Worm (Caenorhabditis elegans) whole organism, L4 larva: ENCODE data around the gene R52.5.

Experiments used
- F44E2.7 ChIP-seq: fragments of 200-800 bp; sonication (Bioruptor generic); IDR thresholded peaks from 2 replicates; pipeline ENCODE4 v2.1.2; 2022; ENCODE audit warnings: missing genetic modification characterization, missing compliant biosample characterization
- T20F7.1 ChIP-seq: fragments of 200-800 bp; sonication (Bioruptor generic); optimal IDR thresholded peaks from 2 replicates; lab custom pipeline; 2018; ENCODE audit warnings: mild to moderate bottlenecking, missing genetic modification characterization, missing compliant biosample characterization
- Y75B8A.6 ChIP-seq: fragments of 200-800 bp; sonication (Bioruptor generic); IDR thresholded peaks from 2 replicates; pipeline ENCODE4 v1.3.6; 2022; ENCODE audit warnings: missing genetic modification reagents, missing genetic modification characterization, missing compliant biosample characterization
- ZK337.2 ChIP-seq: fragments of 200-800 bp; sonication (Bioruptor generic); IDR thresholded peaks from 2 replicates; pipeline ENCODE4 v1.3.6; 2022; ENCODE audit warnings: missing genetic modification reagents, missing genetic modification characterization, missing compliant biosample characterization
- ZK546.5 ChIP-seq, 2 experiments: sonication (generic microtip); optimal IDR thresholded peaks; 2 replicates each; lab custom pipeline; 2017; ENCODE audit warnings: missing biosample characterization in 2 of 2, missing genetic modification characterization in 2 of 2
- aha-1 ChIP-seq: fragments of 150-350 bp; peaks from one replicate; lab custom pipeline; 2014; ENCODE audit warnings: missing biosample characterization, missing genetic modification characterization
- ceh-20 ChIP-seq: fragments of 200-800 bp; sonication (Bioruptor generic); IDR thresholded peaks from 2 replicates; pipeline ENCODE4 v1.3.6; 2022; ENCODE audit warnings: missing genetic modification reagents, missing genetic modification characterization, missing compliant biosample characterization
- ceh-44 ChIP-seq: fragments of 200-800 bp; sonication (Bioruptor generic); IDR thresholded peaks from 2 replicates; pipeline ENCODE4 v1.3.6; 2022; ENCODE audit warnings: missing genetic modification reagents, missing genetic modification characterization, missing compliant biosample characterization
- ceh-62 ChIP-seq: sonication (generic microtip); optimal IDR thresholded peaks from 2 replicates; lab custom pipeline; 2017; ENCODE audit warnings: missing biosample characterization, missing genetic modification characterization
- cey-2 ChIP-seq: sonication (generic microtip); optimal IDR thresholded peaks from 3 replicates; lab custom pipeline; 2017; ENCODE audit warnings: missing genetic modification characterization, mild to moderate bottlenecking, missing compliant biosample characterization, antibody characterized with exemption, borderline replicate concordance; ENCODE audit not compliant: insufficient read depth
- dmd-8 ChIP-seq: fragments of 200-800 bp; sonication (Bioruptor generic); IDR thresholded peaks from 2 replicates; pipeline ENCODE4 v1.3.6; 2022; ENCODE audit warnings: missing genetic modification characterization, missing compliant biosample characterization
- duxl-1 ChIP-seq: sonication (generic microtip); optimal IDR thresholded peaks from 2 replicates; lab custom pipeline; 2016; ENCODE audit warnings: mild to moderate bottlenecking, missing genetic modification characterization, moderate library complexity, missing compliant biosample characterization; ENCODE audit not compliant: poor library complexity
- egl-43 ChIP-seq: fragments of 200-800 bp; sonication (Bioruptor generic); IDR thresholded peaks from 2 replicates; pipeline ENCODE4 v1.3.6; 2022; ENCODE audit warnings: missing genetic modification reagents, missing genetic modification characterization, missing compliant biosample characterization
- hlh-30 ChIP-seq: sonication (generic microtip); optimal IDR thresholded peaks from 2 replicates; lab custom pipeline; 2017; ENCODE audit warnings: antibody characterized with exemption, mild to moderate bottlenecking, missing genetic modification characterization, missing compliant biosample characterization; ENCODE audit not compliant: insufficient read depth
- lim-7 ChIP-seq: fragments of 200-800 bp; sonication (Bioruptor generic); IDR thresholded peaks from 2 replicates; pipeline ENCODE4 v1.3.6; 2022; ENCODE audit warnings: missing genetic modification characterization, missing compliant biosample characterization
- lin-15B ChIP-seq: fragments of 150-350 bp; sonication (generic microtip); optimal IDR thresholded peaks from 3 replicates; lab custom pipeline; 2014; ENCODE audit warnings: missing biosample characterization, missing genetic modification characterization
- lin-29 ChIP-seq: fragments of 200-800 bp; sonication (Bioruptor generic); IDR thresholded peaks from 2 replicates; pipeline ENCODE4 v1.3.6; 2022; ENCODE audit warnings: missing genetic modification reagents, missing genetic modification characterization, missing compliant biosample characterization
- lin-38 ChIP-seq: fragments of 200-800 bp; sonication (Bioruptor generic); IDR thresholded peaks from 2 replicates; pipeline ENCODE4 v1.3.6; 2022; ENCODE audit warnings: missing genetic modification reagents, missing genetic modification characterization, missing compliant biosample characterization
- lsy-2 ChIP-seq, 2 experiments: fragments of 150-350 bp in 1 of 2; sonication (generic microtip) in 1 of 2; optimal IDR thresholded peaks; 2 replicates each; lab custom pipeline; 2014 to 2017; ENCODE audit warnings: missing biosample characterization in 2 of 2, missing genetic modification characterization in 2 of 2
- madf-9 ChIP-seq: fragments of 200-800 bp; sonication (Bioruptor generic); conservative IDR thresholded peaks from 2 replicates; pipeline ENCODE4 v1.3.6; 2022; ENCODE audit warnings: missing genetic modification reagents, missing genetic modification characterization, missing compliant biosample characterization
- mdt-29 ChIP-seq: fragments of 200-800 bp; sonication (Bioruptor generic); IDR thresholded peaks from 2 replicates; pipeline ENCODE4 v1.3.6; 2022; ENCODE audit warnings: missing genetic modification reagents, missing genetic modification characterization, missing compliant biosample characterization
- mep-1 ChIP-seq: fragments of 150-350 bp; sonication (generic microtip); optimal IDR thresholded peaks from 3 replicates; lab custom pipeline; 2014; ENCODE audit warnings: missing biosample characterization, missing genetic modification characterization
- mxl-3 ChIP-seq: fragments of 200-800 bp; sonication (Bioruptor generic); optimal IDR thresholded peaks from 2 replicates; lab custom pipeline; 2018; ENCODE audit warnings: mild to moderate bottlenecking, missing genetic modification characterization, missing compliant biosample characterization
- nhr-111 ChIP-seq: fragments of 200-800 bp; sonication (Bioruptor generic); optimal IDR thresholded peaks from 2 replicates; lab custom pipeline; 2018; ENCODE audit warnings: mild to moderate bottlenecking, missing genetic modification characterization, missing compliant biosample characterization
- nhr-25 ChIP-seq: sonication (generic microtip); optimal IDR thresholded peaks from 2 replicates; lab custom pipeline; 2017; ENCODE audit warnings: missing genetic modification characterization, mild to moderate bottlenecking, missing compliant biosample characterization, antibody characterized with exemption, moderate library complexity, borderline replicate concordance; ENCODE audit not compliant: insufficient read depth
- nhr-77 ChIP-seq: fragments of 150-350 bp; optimal IDR thresholded peaks from 2 replicates; lab custom pipeline; 2014; ENCODE audit warnings: missing biosample characterization, missing genetic modification characterization
- php-3 ChIP-seq: fragments of 200-800 bp; sonication (Bioruptor generic); IDR thresholded peaks from 2 replicates; pipeline ENCODE4 v1.3.6; 2022; ENCODE audit warnings: missing genetic modification reagents, missing genetic modification characterization, missing compliant biosample characterization
- snpc-1.2 ChIP-seq: fragments of 200-800 bp; sonication (Bioruptor generic); IDR thresholded peaks from 2 replicates; pipeline ENCODE4 v1.3.6; 2022; ENCODE audit warnings: missing genetic modification reagents, missing genetic modification characterization, missing compliant biosample characterization
- spr-3 ChIP-seq: fragments of 200-800 bp; sonication (Bioruptor generic); optimal IDR thresholded peaks from 2 replicates; lab custom pipeline; 2018; ENCODE audit warnings: mild to moderate bottlenecking, missing genetic modification characterization, missing compliant biosample characterization
- tag-97 ChIP-seq: fragments of 200-800 bp; sonication (Bioruptor generic); IDR thresholded peaks from 2 replicates; pipeline ENCODE4 v1.3.6; 2022; ENCODE audit warnings: missing genetic modification characterization, missing compliant biosample characterization
- tra-1 ChIP-seq: fragments of 200-800 bp; sonication (Bioruptor generic); IDR thresholded peaks from 2 replicates; pipeline ENCODE4 v1.3.6; 2022; ENCODE audit warnings: missing genetic modification reagents, missing genetic modification characterization, missing compliant biosample characterization
- unc-62 ChIP-seq, 3 experiments: fragments of 150-350 bp in 1 of 3; sonication (generic microtip); optimal IDR thresholded peaks in 2 of 3; peaks in 1 of 3; 1 replicate in 1 of 3; 2 replicates in 2 of 3; lab custom pipeline; 2014 to 2017; ENCODE audit warnings: missing biosample characterization in 3 of 3, missing genetic modification characterization in 3 of 3, missing genetic modification reagents in 3 of 3, missing genotype in 1 of 3
- zfp-3 ChIP-seq: fragments of 200-800 bp; sonication (Bioruptor generic); conservative IDR thresholded peaks from 2 replicates; pipeline ENCODE4 v1.3.6; 2022; ENCODE audit warnings: missing genetic modification reagents, missing genetic modification characterization, missing compliant biosample characterization
- ztf-11 ChIP-seq: fragments of 150-350 bp; optimal IDR thresholded peaks from 2 replicates; lab custom pipeline; 2014; ENCODE audit warnings: missing biosample characterization, missing genetic modification characterization

Gene R52.5

ce11 chrII:2076467-2076866, 33.4 kb downstream of the R52.5 start:
- TF ChIP-seq ztf-11 (tag; lab: Kevin White, UChicago) (no peak), duxl-1 (no peak), php-3 (no peak), unc-62 (GFP tag; optimal IDR thresholded peaks at IDR 0.05 in 1 of 2; lab: Kevin White, UChicago) (peak in 1 of 2 experiments; percentile 95), unc-62 (tag; optimal IDR thresholded peaks at IDR 0.05; lab: Kevin White, UChicago) (no peak), T20F7.1 (GFP tag; lab: Kevin White, UChicago) (no peak), tag-97 (GFP tag; lab: Robert Waterston, UW) (no peak), nhr-111 (GFP tag; lab: Kevin White, UChicago) (no peak), ceh-44 (GFP tag; lab: Robert Waterston, UW) (no peak)

- TF ChIP-seq snpc-1.2 (GFP tag; lab: Robert Waterston, UW) (no peak), mxl-3 (GFP tag; lab: Kevin White, UChicago) (no peak)
Measured at ce11 chrII:2075513-2075912, 34.3 kb downstream of the R52.5 start, which contains the start of gene F07E5.8. F07E5.8 (minus strand) TSS chrII:2075613.

- TF ChIP-seq mdt-29 (GFP tag; lab: Robert Waterston, UW): no peak
- no peak for TF ChIP-seq zfp-3 (GFP tag; lab: Robert Waterston, UW)
- TF ChIP-seq ZK546.5 (tag; optimal IDR thresholded peaks at IDR 0.05; lab: Kevin White, UChicago): no peak
- TF ChIP-seq nhr-77 (tag; lab: Kevin White, UChicago): no peak
- TF ChIP-seq tra-1 (GFP tag; lab: Robert Waterston, UW): no peak
- no peak for TF ChIP-seq cey-2 (tag; lab: Kevin White, UChicago)
- no peak for TF ChIP-seq Y75B8A.6
- TF ChIP-seq nhr-25 (tag; lab: Kevin White, UChicago): no peak
- no peak for TF ChIP-seq lim-7 (GFP tag; lab: Robert Waterston, UW)
- TF ChIP-seq lin-38 (GFP tag; lab: Robert Waterston, UW): no peak
- TF ChIP-seq nhr-111 (GFP tag; lab: Kevin White, UChicago): no peak
Measured at ce11 chrII:2071429-2071828, 38.4 kb downstream of the R52.5 start, which contains the start of gene F07E5.7. F07E5.7 (minus strand) TSS chrII:2071529.

ce11 chrII:2067451-2068021, 42.3 kb downstream of the R52.5 start, which contains the start of gene F07E5.12:
F07E5.12 (plus strand) TSS chrII:2067971.
- TF ChIP-seq aha-1 (tag; lab: Kevin White, UChicago): peak; percentile 23

- TF ChIP-seq madf-9: no peak
Measured at ce11 chrII:2064497-2064896, 45.3 kb downstream of the R52.5 start, which contains the start of gene fbxb-6. fbxb-6 (plus strand) TSS chrII:2064797.

ce11 chrII:2063989-2064388, 45.9 kb downstream of the R52.5 start, which contains the start of gene F07E5.13:
F07E5.13 (minus strand) TSS chrII:2064089.
- no peak for TF ChIP-seq spr-3 (GFP tag; lab: Kevin White, UChicago)
- TF ChIP-seq duxl-1: no peak
- TF ChIP-seq lin-29: no peak
- TF ChIP-seq lin-15B: no peak
- no peak for TF ChIP-seq ZK337.2 (GFP tag; lab: Robert Waterston, UW)
- no peak for TF ChIP-seq F44E2.7 (GFP tag; lab: Robert Waterston, UW)
- TF ChIP-seq hlh-30: no peak
- TF ChIP-seq lsy-2 (tag; optimal IDR thresholded peaks at IDR 0.05; lab: Kevin White, UChicago): no peak
- no peak for TF ChIP-seq ceh-62 (tag; lab: Kevin White, UChicago)
- TF ChIP-seq nhr-111 (GFP tag; lab: Kevin White, UChicago): no peak
- no peak for TF ChIP-seq T20F7.1 (GFP tag; lab: Kevin White, UChicago)
- no peak for TF ChIP-seq ceh-20 (GFP tag; lab: Robert Waterston, UW)
- TF ChIP-seq mep-1 (tag; lab: Kevin White, UChicago): no peak
- no peak for TF ChIP-seq egl-43 (GFP tag; lab: Robert Waterston, UW)
- no peak for TF ChIP-seq dmd-8 (GFP tag; lab: Robert Waterston, UW)
- no peak for TF ChIP-seq madf-9
